Fruit fly (Drosophila melanogaster) whole organism, embryonic: ENCODE data around the gene rempA.

Source experiments
- Adf1 ChIP-seq: fragments of 200-800 bp; sonication (Bioruptor generic); IDR thresholded peaks from 2 replicates; pipeline ENCODE4 v1.3.6; 2022; ENCODE audit warnings: missing biosample characterization, missing genetic modification characterization
- Atf6 ChIP-seq: fragments of 200-800 bp; sonication (Bioruptor generic); IDR thresholded peaks from 2 replicates; pipeline ENCODE4 v1.3.6; 2022; ENCODE audit warnings: missing biosample characterization, missing genetic modification characterization
- Blimp-1 ChIP-seq: fragments of 200-800 bp; sonication (Bioruptor generic); optimal IDR thresholded peaks from 3 replicates; lab custom pipeline; 2018; ENCODE audit warnings: missing biosample characterization, missing genetic modification characterization, mild to moderate bottlenecking, moderate library complexity, missing genetic modification reagents
- CG11560 ChIP-seq: fragments of 200-800 bp; sonication (Bioruptor generic); IDR thresholded peaks from 3 replicates; pipeline ENCODE4 v1.3.6; 2022; ENCODE audit warnings: missing biosample characterization, missing genetic modification characterization
- CG12104 ChIP-seq: fragments of 200-800 bp; sonication (Bioruptor generic); optimal IDR thresholded peaks from 3 replicates; lab custom pipeline; 2016; ENCODE audit warnings: missing biosample characterization, missing genetic modification characterization
- CG12769 ChIP-seq: fragments of 200-800 bp; sonication (Bioruptor generic); optimal IDR thresholded peaks from 2 replicates; lab custom pipeline; 2019; ENCODE audit warnings: missing biosample characterization, mild to moderate bottlenecking, missing genetic modification characterization, moderate library complexity
- CG15514 ChIP-seq: fragments of 200-800 bp; sonication (Bioruptor generic); optimal IDR thresholded peaks from 3 replicates; lab custom pipeline; 2017; ENCODE audit warnings: missing biosample characterization, missing genetic modification characterization, mild to moderate bottlenecking, moderate library complexity, missing genetic modification reagents
- CG1792 ChIP-seq: fragments of 200-800 bp; sonication (Bioruptor generic); optimal IDR thresholded peaks from 2 replicates; lab custom pipeline; 2016; ENCODE audit warnings: missing biosample characterization, missing genetic modification characterization
- CG30403 ChIP-seq: fragments of 200-800 bp; sonication (Bioruptor generic); optimal IDR thresholded peaks from 3 replicates; lab custom pipeline; 2016; ENCODE audit warnings: missing biosample characterization, missing genetic modification characterization
- CG4282 ChIP-seq: fragments of 200-800 bp; sonication (Bioruptor generic); optimal IDR thresholded peaks from 2 replicates; lab custom pipeline; 2016; ENCODE audit warnings: missing biosample characterization, missing genetic modification characterization
- CG4360 ChIP-seq: fragments of 200-800 bp; sonication (Bioruptor generic); IDR thresholded peaks from 2 replicates; pipeline ENCODE4 v1.3.6; 2022; ENCODE audit warnings: missing biosample characterization, missing genetic modification characterization
- CG5245 ChIP-seq: fragments of 200-800 bp; sonication (Bioruptor generic); optimal IDR thresholded peaks from 3 replicates; lab custom pipeline; 2016; ENCODE audit warnings: missing biosample characterization, missing genetic modification characterization
- CG6689 ChIP-seq: fragments of 200-800 bp; sonication (Bioruptor generic); IDR thresholded peaks from 2 replicates; pipeline ENCODE4 v1.3.6; 2022; ENCODE audit warnings: missing biosample characterization, missing genetic modification characterization
- CG6854 ChIP-seq: fragments of 200-800 bp; sonication (Bioruptor generic); optimal IDR thresholded peaks from 3 replicates; lab custom pipeline; 2017; ENCODE audit warnings: missing biosample characterization, mild to moderate bottlenecking, missing genetic modification characterization
- CG7271 ChIP-seq: fragments of 200-800 bp; sonication (Bioruptor generic); optimal IDR thresholded peaks from 2 replicates; lab custom pipeline; 2018; ENCODE audit warnings: missing biosample characterization, mild to moderate bottlenecking, missing genetic modification characterization, moderate library complexity
- CG7372 ChIP-seq: fragments of 200-800 bp; sonication (Bioruptor generic); IDR thresholded peaks from 2 replicates; pipeline ENCODE4 v1.3.6; 2022; ENCODE audit warnings: missing biosample characterization, missing genetic modification characterization
- CTCF ChIP-seq: fragments of 200-800 bp; sonication (Bioruptor generic); optimal IDR thresholded peaks from 2 replicates; lab custom pipeline; 2017; ENCODE audit warnings: missing biosample characterization, mild to moderate bottlenecking, missing genetic modification characterization, moderate library complexity
- D19B ChIP-seq: fragments of 200-800 bp; sonication (Bioruptor generic); optimal IDR thresholded peaks from 2 replicates; lab custom pipeline; 2017; ENCODE audit warnings: missing biosample characterization, mild to moderate bottlenecking, missing genetic modification characterization
- Doc3 ChIP-seq: fragments of 200-800 bp; sonication (Bioruptor generic); IDR thresholded peaks from 3 replicates; pipeline ENCODE4 v1.3.6; 2022; ENCODE audit warnings: missing biosample characterization, missing genetic modification characterization; ENCODE audit not compliant: partially characterized antibody
- E2f1 ChIP-seq: fragments of 200-800 bp; sonication (Bioruptor generic); IDR thresholded peaks from 2 replicates; pipeline ENCODE4 v1.3.6; 2022; ENCODE audit warnings: missing biosample characterization, missing genetic modification characterization
- Elba2 ChIP-seq: fragments of 200-800 bp; sonication (Bioruptor generic); optimal IDR thresholded peaks from 3 replicates; lab custom pipeline; 2016; ENCODE audit warnings: missing biosample characterization, missing genetic modification characterization
- HLH3B ChIP-seq: fragments of 200-800 bp; sonication (Bioruptor generic); IDR thresholded peaks from 2 replicates; pipeline ENCODE4 v1.3.6; 2022; ENCODE audit warnings: missing biosample characterization, missing genetic modification characterization
- Neu2 ChIP-seq: fragments of 200-800 bp; sonication (Bioruptor generic); optimal IDR thresholded peaks from 3 replicates; lab custom pipeline; 2016; ENCODE audit warnings: missing biosample characterization, missing genetic modification characterization, borderline replicate concordance
- Nf-YC ChIP-seq: fragments of 200-800 bp; optimal IDR thresholded peaks from 3 replicates; lab custom pipeline; 2019; ENCODE audit warnings: missing biosample characterization, mild to moderate bottlenecking, missing genetic modification characterization, moderate library complexity
- Opbp ChIP-seq: fragments of 200-800 bp; sonication (Bioruptor generic); IDR thresholded peaks from 3 replicates; pipeline ENCODE4 v1.3.6; 2022; ENCODE audit warnings: missing biosample characterization, missing genetic modification characterization; ENCODE audit not compliant: partially characterized antibody
- Ravus ChIP-seq: fragments of 200-800 bp; sonication (Bioruptor generic); IDR thresholded peaks from 2 replicates; pipeline ENCODE4 v1.3.6; 2022; ENCODE audit warnings: missing biosample characterization, missing genetic modification characterization
- Side ChIP-seq: fragments of 200-800 bp; sonication (Bioruptor generic); optimal IDR thresholded peaks from 2 replicates; lab custom pipeline; 2016; ENCODE audit warnings: missing biosample characterization, missing genetic modification characterization
- Sry-β ChIP-seq: fragments of 200-800 bp; sonication (Bioruptor generic); optimal IDR thresholded peaks from 2 replicates; lab custom pipeline; 2018; ENCODE audit warnings: missing biosample characterization, mild to moderate bottlenecking, missing genetic modification characterization, moderate library complexity
- Sry-δ ChIP-seq: fragments of 200-800 bp; sonication (Bioruptor generic); optimal IDR thresholded peaks from 2 replicates; lab custom pipeline; 2016; ENCODE audit warnings: missing biosample characterization, missing genetic modification characterization
- Xbp1 ChIP-seq: fragments of 200-800 bp; sonication (Bioruptor generic); optimal IDR thresholded peaks from 3 replicates; lab custom pipeline; 2016; ENCODE audit warnings: missing biosample characterization, mild to moderate bottlenecking, missing genetic modification characterization
- bsh ChIP-seq, 2 experiments: fragments of 200-800 bp; sonication (Bioruptor generic); optimal IDR thresholded peaks; 2 replicates each; lab custom pipeline; 2017 to 2018; ENCODE audit warnings: mild to moderate bottlenecking in 2 of 2, missing biosample characterization in 2 of 2, missing genetic modification characterization in 2 of 2, moderate library complexity in 1 of 2
- dpn ChIP-seq, 2 experiments: fragments of 200-800 bp; sonication (Bioruptor generic); optimal IDR thresholded peaks; 3 replicates each; lab custom pipeline; 2016; ENCODE audit warnings: missing biosample characterization in 2 of 2, missing genetic modification characterization in 2 of 2
- esg ChIP-seq: fragments of 200-800 bp; sonication (Bioruptor generic); conservative IDR thresholded peaks from 2 replicates; pipeline ENCODE4 v1.3.6; 2022; ENCODE audit warnings: missing biosample characterization, missing genetic modification characterization
- ftz-f1 ChIP-seq: fragments of 200-800 bp; sonication (Bioruptor generic); optimal IDR thresholded peaks from 2 replicates; lab custom pipeline; 2016; ENCODE audit warnings: missing biosample characterization, missing genetic modification characterization
- gcm ChIP-seq: fragments of 200-800 bp; sonication (Bioruptor generic); optimal IDR thresholded peaks from 2 replicates; lab custom pipeline; 2019; ENCODE audit warnings: missing biosample characterization, mild to moderate bottlenecking, missing genetic modification characterization, moderate library complexity
- gcm2 ChIP-seq: fragments of 200-800 bp; sonication (Bioruptor generic); optimal IDR thresholded peaks from 2 replicates; lab custom pipeline; 2016; ENCODE audit warnings: missing biosample characterization, missing genetic modification characterization
- gem ChIP-seq: fragments of 200-800 bp; sonication (Bioruptor generic); optimal IDR thresholded peaks from 2 replicates; lab custom pipeline; 2019; ENCODE audit warnings: missing biosample characterization, mild to moderate bottlenecking, missing genetic modification characterization, moderate library complexity
- h ChIP-seq: fragments of >200 bp; optimal IDR thresholded peaks from 2 replicates; lab custom pipeline; 2017
- jing ChIP-seq: fragments of 200-800 bp; sonication (Bioruptor generic); optimal IDR thresholded peaks from 2 replicates; lab custom pipeline; 2018; ENCODE audit warnings: missing biosample characterization, mild to moderate bottlenecking, missing genetic modification characterization
- kni ChIP-seq: fragments of 200-800 bp; sonication (Bioruptor generic); optimal IDR thresholded peaks from 3 replicates; lab custom pipeline; 2017; ENCODE audit warnings: mild to moderate bottlenecking, missing biosample characterization, missing genetic modification reagents, missing genetic modification characterization
- nau ChIP-seq: fragments of 200-800 bp; sonication (Bioruptor generic); optimal IDR thresholded peaks from 3 replicates; lab custom pipeline; 2017; ENCODE audit warnings: missing biosample characterization, mild to moderate bottlenecking, missing genetic modification characterization, missing genetic modification reagents
- pho ChIP-seq: fragments of 200-800 bp; sonication (Bioruptor generic); optimal IDR thresholded peaks from 2 replicates; lab custom pipeline; 2016; ENCODE audit warnings: missing biosample characterization, missing genetic modification characterization
- pros ChIP-seq: fragments of 200-800 bp; sonication (Bioruptor generic); optimal IDR thresholded peaks from 3 replicates; lab custom pipeline; 2019; ENCODE audit warnings: missing biosample characterization, mild to moderate bottlenecking, missing genetic modification characterization, moderate library complexity
- psq ChIP-seq: fragments of 200-800 bp; sonication (Bioruptor generic); optimal IDR thresholded peaks from 2 replicates; lab custom pipeline; 2017; ENCODE audit warnings: missing biosample characterization, missing genetic modification characterization
- run ChIP-seq: fragments of 200-800 bp; sonication (Bioruptor generic); optimal IDR thresholded peaks from 3 replicates; lab custom pipeline; 2018; ENCODE audit warnings: missing biosample characterization, mild to moderate bottlenecking, missing genetic modification characterization
- twi ChIP-seq: fragments of 200-800 bp; optimal IDR thresholded peaks from 2 replicates; lab custom pipeline; 2019; ENCODE audit warnings: missing biosample characterization, mild to moderate bottlenecking, missing genetic modification characterization, moderate library complexity
- unc-4 ChIP-seq: fragments of 200-800 bp; sonication (Bioruptor generic); IDR thresholded peaks from 2 replicates; pipeline ENCODE4 v1.3.6; 2022; ENCODE audit warnings: missing biosample characterization, missing genetic modification characterization; ENCODE audit not compliant: partially characterized antibody
- zfh2 ChIP-seq: fragments of 200-800 bp; sonication (Bioruptor generic); optimal IDR thresholded peaks from 2 replicates; lab custom pipeline; 2016; ENCODE audit warnings: missing biosample characterization, missing genetic modification characterization

rempA gene

dm6 chr2L:512028-512427, 48.1 kb downstream of the rempA start (continued):
- TF ChIP-seq Nf-YC (tag; lab: Kevin White, UChicago) (no peak), unc-4 (no peak), pho (no peak), gem (peak; percentile 83), zfh2 (no peak), CG12104 (GFP tag; lab: Kevin White, UChicago) (peak; percentile 31), Blimp-1 (GFP tag; lab: Kevin White, UChicago) (peak; percentile 61), psq (GFP tag; lab: Kevin White, UChicago) (peak; percentile 4), pros (GFP tag; lab: Kevin White, UChicago) (no peak), kni (GFP tag; lab: Kevin White, UChicago) (no peak), twi (tag; lab: Kevin White, UChicago) (peak; percentile 26), CTCF (GFP tag; lab: Kevin White, UChicago) (no peak), Neu2 (no peak), CG7271 (no peak), run (tag; lab: Kevin White, UChicago) (no peak), Doc3 (GFP tag; lab: Robert Waterston, UW) (no peak), Side (GFP tag; lab: Kevin White, UChicago) (no peak), h (no peak), Adf1 (GFP tag; lab: Robert Waterston, UW) (0 out of 2 replicates have a peak, but pooled peaks have one; percentile 28), nau (GFP tag; lab: Kevin White, UChicago) (no peak), CG15514 (peak; percentile 7), Xbp1 (peak; percentile 76), CG30403 (GFP tag; lab: Kevin White, UChicago) (peak; percentile 65), CG5245 (GFP tag; lab: Kevin White, UChicago) (peak; percentile 63), Sry-β (no peak), esg (GFP tag; lab: Robert Waterston, UW) (peak; percentile 58), CG4282 (GFP tag; lab: Kevin White, UChicago) (no peak), CG6689 (GFP tag; lab: Robert Waterston, UW) (peak; percentile 36; the same call in 1 of the 2 replicates), Ravus (GFP tag; lab: Robert Waterston, UW) (no peak), CG7372 (GFP tag; lab: Robert Waterston, UW) (no peak), Atf6 (GFP tag; lab: Robert Waterston, UW) (peak; percentile 40; the same call in 1 of the 2 replicates), CG1792 (GFP tag; lab: Kevin White, UChicago) (no peak), ftz-f1 (no peak), CG11560 (no peak), dpn (GFP tag; optimal IDR thresholded peaks at IDR 0.05; lab: Kevin White, UChicago) (peak; percentile 23 to 67), CG4360 (GFP tag; lab: Robert Waterston, UW) (0 out of 2 replicates have a peak, but pooled peaks have one; percentile 12), E2f1 (GFP tag; lab: Robert Waterston, UW) (no peak; the same call in 1 of the 2 replicates), CG12769 (peak; percentile 47), Opbp (no peak), bsh (GFP tag; optimal IDR thresholded peaks at IDR 0.05; lab: Kevin White, UChicago) (peak in 1 of 2 experiments; percentile 81), CG6854 (GFP tag; lab: Kevin White, UChicago) (no peak), Sry-δ (no peak), jing (GFP tag; lab: Kevin White, UChicago) (peak; percentile 69), D19B (GFP tag; lab: Kevin White, UChicago) (no peak), gcm (GFP tag; lab: Kevin White, UChicago) (peak; percentile 53), Elba2 (GFP tag; lab: Kevin White, UChicago) (no peak), gcm2 (GFP tag; lab: Kevin White, UChicago) (no peak), HLH3B (GFP tag; lab: Robert Waterston, UW) (peak; percentile 58)
